Worm (Caenorhabditis elegans) whole organism, L1 larva: ENCODE measurements around the gene ZK1240.11.

ENCODE experiments used
- efl-1 ChIP-seq, 4 experiments: fragments of 150-350 bp; optimal IDR thresholded peaks in 3 of 4; peaks in 1 of 4; 1 replicate in 1 of 4; 2 replicates in 3 of 4; lab custom pipeline; 2014; ENCODE audit warnings: missing biosample characterization in 2 of 4, missing genetic modification characterization in 2 of 4, missing genetic modification reagents in 2 of 4
- elt-3 ChIP-seq, 6 experiments: fragments of 150-350 bp in 1 of 6; sonication (generic microtip); optimal IDR thresholded peaks; 2 replicates each; lab custom pipeline; 2017 to 2018; ENCODE audit warnings: missing biosample characterization in 6 of 6, missing genetic modification characterization in 6 of 6, inconsistent platforms in 1 of 6
- snpc-4 ChIP-seq: fragments of 150-350 bp; optimal IDR thresholded peaks from 2 replicates; lab custom pipeline; 2014; ENCODE audit warnings: missing biosample characterization, missing genetic modification characterization
- tbx-2 ChIP-seq: sonication (generic microtip); optimal IDR thresholded peaks from 2 replicates; lab custom pipeline; 2016; ENCODE audit warnings: missing genetic modification characterization, missing compliant biosample characterization
- unc-30 ChIP-seq: sonication (generic microtip); optimal IDR thresholded peaks from 2 replicates; lab custom pipeline; 2017; ENCODE audit warnings: missing biosample characterization, missing genetic modification characterization
- unc-62 ChIP-seq: fragments of 150-350 bp; optimal IDR thresholded peaks from 2 replicates; lab custom pipeline; 2014; ENCODE audit warnings: missing biosample characterization, missing genetic modification reagents, missing genetic modification characterization

The ZK1240.11 gene

ce11 chrII:2372090-2372489 is 47.0 kb downstream of the ZK1240.11 start, which contains the start of gene F16G10.3:
F16G10.3 (plus strand) TSS chrII:2372390.
- no peak for TF ChIP-seq efl-1 (optimal IDR thresholded peaks at IDR 0.05; lab: Kevin White, UChicago)
- TF ChIP-seq efl-1 (GFP tag; optimal IDR thresholded peaks at IDR 0.05 in 1 of 2; lab: Kevin White, UChicago): peak in 1 of 2 experiments; percentile 27
- no peak for TF ChIP-seq unc-30

- TF ChIP-seq elt-3 (tag; optimal IDR thresholded peaks at IDR 0.05; lab: Kevin White, UChicago) (no peak), snpc-4 (no peak), unc-62 (no peak), tbx-2 (tag; lab: Kevin White, UChicago) (no peak)
These were observed 49.9 kb downstream of the ZK1240.11 start, which contains the start of gene F16G10.2 for ce11 chrII:2374973-2375372. F16G10.2 (plus strand) TSS chrII:2375273.
